Fruit fly (Drosophila melanogaster) whole organism, embryonic: ENCODE measurements around the gene CG4297.
A peak's percentile ranks its signal among the peaks of the same experiment; 100 is the strongest.

Source experiments
- Antp ChIP-seq: fragments of 200-800 bp; sonication (Bioruptor generic); optimal IDR thresholded peaks from 3 replicates; lab custom pipeline; 2016; ENCODE audit warnings: missing biosample characterization, missing genetic modification characterization
- BEAF-32 ChIP-seq: fragments of 200-800 bp; sonication (Bioruptor generic); optimal IDR thresholded peaks from 3 replicates; lab custom pipeline; 2017; ENCODE audit warnings: missing biosample characterization, missing genetic modification characterization, mild to moderate bottlenecking, moderate library complexity, missing genetic modification reagents
- Bdp1 ChIP-seq: fragments of 200-800 bp; sonication (Bioruptor generic); optimal IDR thresholded peaks from 3 replicates; lab custom pipeline; 2016; ENCODE audit warnings: missing biosample characterization, missing genetic modification characterization
- C15 ChIP-seq: fragments of 200-800 bp; sonication (Bioruptor generic); IDR thresholded peaks from 3 replicates; pipeline ENCODE4 v1.3.6; 2022; ENCODE audit warnings: missing biosample characterization, missing genetic modification characterization
- CG10321 ChIP-seq: fragments of 200-800 bp; sonication (Bioruptor generic); IDR thresholded peaks from 2 replicates; pipeline ENCODE4 v1.3.6; 2022; ENCODE audit warnings: missing biosample characterization, missing genetic modification characterization
- CG11085 ChIP-seq: fragments of 200-800 bp; sonication (Bioruptor generic); IDR thresholded peaks from 2 replicates; pipeline ENCODE4 v1.3.6; 2022; ENCODE audit warnings: missing biosample characterization, missing genetic modification characterization
- CG12659 ChIP-seq: fragments of 200-800 bp; sonication (Bioruptor generic); optimal IDR thresholded peaks from 3 replicates; lab custom pipeline; 2017; ENCODE audit warnings: mild to moderate bottlenecking, missing biosample characterization, missing genetic modification reagents, missing genetic modification characterization
- CG14710 ChIP-seq: fragments of 200-800 bp; sonication (Bioruptor generic); optimal IDR thresholded peaks from 3 replicates; lab custom pipeline; 2019; ENCODE audit warnings: missing biosample characterization, mild to moderate bottlenecking, missing genetic modification characterization, moderate library complexity
- CG14860 ChIP-seq: fragments of 200-800 bp; sonication (Bioruptor generic); IDR thresholded peaks from 3 replicates; pipeline ENCODE4 v1.3.6; 2022; ENCODE audit warnings: missing biosample characterization, missing genetic modification characterization; ENCODE audit not compliant: partially characterized antibody
- CG15011 ChIP-seq: fragments of 200-800 bp; sonication (Bioruptor generic); optimal IDR thresholded peaks from 3 replicates; lab custom pipeline; 2018; ENCODE audit warnings: missing biosample characterization, mild to moderate bottlenecking, missing genetic modification characterization
- CG15073 ChIP-seq: fragments of 200-800 bp; sonication (Bioruptor generic); optimal IDR thresholded peaks from 2 replicates; lab custom pipeline; 2016; ENCODE audit warnings: missing biosample characterization, missing genetic modification characterization
- CG16813 ChIP-seq: fragments of 200-800 bp; sonication (Bioruptor generic); IDR thresholded peaks from 3 replicates; pipeline ENCODE4 v1.3.6; 2022; ENCODE audit warnings: missing biosample characterization, missing genetic modification characterization; ENCODE audit not compliant: partially characterized antibody
- CG18619 ChIP-seq: fragments of 200-800 bp; sonication (Bioruptor generic); optimal IDR thresholded peaks from 3 replicates; lab custom pipeline; 2017; ENCODE audit warnings: missing biosample characterization, mild to moderate bottlenecking, missing genetic modification characterization
- CG2129 ChIP-seq: fragments of 200-800 bp; sonication (Bioruptor generic); IDR thresholded peaks from 2 replicates; pipeline ENCODE4 v1.3.6; 2022; ENCODE audit warnings: missing biosample characterization, missing genetic modification characterization; ENCODE audit not compliant: partially characterized antibody
- CG34376 ChIP-seq: fragments of 200-800 bp; sonication (Bioruptor generic); optimal IDR thresholded peaks from 2 replicates; lab custom pipeline; 2018; ENCODE audit warnings: missing biosample characterization, mild to moderate bottlenecking, missing genetic modification characterization
- CG6683 ChIP-seq: fragments of 200-800 bp; sonication (Bioruptor generic); optimal IDR thresholded peaks from 2 replicates; lab custom pipeline; 2017; ENCODE audit warnings: missing biosample characterization, mild to moderate bottlenecking, missing genetic modification characterization, missing genetic modification reagents
- CG6765 ChIP-seq: fragments of 200-800 bp; sonication (Bioruptor generic); optimal IDR thresholded peaks from 3 replicates; lab custom pipeline; 2017; ENCODE audit warnings: missing biosample characterization, mild to moderate bottlenecking, missing genetic modification characterization
- CG7357 ChIP-seq: fragments of 200-800 bp; sonication (Bioruptor generic); IDR thresholded peaks from 3 replicates; pipeline ENCODE4 v1.3.6; 2022; ENCODE audit warnings: missing biosample characterization, missing genetic modification characterization
- CG8281 ChIP-seq: fragments of 200-800 bp; sonication (Bioruptor generic); optimal IDR thresholded peaks from 2 replicates; lab custom pipeline; 2018; ENCODE audit warnings: missing biosample characterization, mild to moderate bottlenecking, missing genetic modification characterization, moderate library complexity
- CG9797 ChIP-seq: fragments of 200-800 bp; sonication (Bioruptor generic); optimal IDR thresholded peaks from 3 replicates; lab custom pipeline; 2018; ENCODE audit warnings: missing biosample characterization, mild to moderate bottlenecking, missing genetic modification characterization
- CTCF ChIP-seq: fragments of 200-800 bp; sonication (Bioruptor generic); optimal IDR thresholded peaks from 2 replicates; lab custom pipeline; 2017; ENCODE audit warnings: missing biosample characterization, mild to moderate bottlenecking, missing genetic modification characterization, moderate library complexity
- CrebB ChIP-seq: fragments of 200-800 bp; sonication (Bioruptor generic); optimal IDR thresholded peaks from 3 replicates; lab custom pipeline; 2018; ENCODE audit warnings: missing biosample characterization, mild to moderate bottlenecking, missing genetic modification characterization
- Dad ChIP-seq: fragments of 200-800 bp; sonication (Bioruptor generic); optimal IDR thresholded peaks from 3 replicates; lab custom pipeline; 2016; ENCODE audit warnings: missing biosample characterization, missing genetic modification characterization
- HHEX ChIP-seq: fragments of 200-800 bp; sonication (Bioruptor generic); optimal IDR thresholded peaks from 3 replicates; lab custom pipeline; 2017; ENCODE audit warnings: missing biosample characterization, mild to moderate bottlenecking, missing genetic modification characterization, missing genetic modification reagents
- HmgZ ChIP-seq: fragments of 200-800 bp; sonication (Bioruptor generic); optimal IDR thresholded peaks from 2 replicates; lab custom pipeline; 2018; ENCODE audit warnings: missing biosample characterization, mild to moderate bottlenecking, missing genetic modification characterization
- Hr3 ChIP-seq: fragments of 200-800 bp; sonication (Bioruptor generic); optimal IDR thresholded peaks from 3 replicates; lab custom pipeline; 2016; ENCODE audit warnings: missing biosample characterization, missing genetic modification characterization
- Mes4 ChIP-seq: fragments of 200-800 bp; sonication (Bioruptor generic); optimal IDR thresholded peaks from 2 replicates; lab custom pipeline; 2016; ENCODE audit warnings: missing biosample characterization, missing genetic modification characterization
- NC2β ChIP-seq: fragments of 200-800 bp; sonication (Bioruptor generic); optimal IDR thresholded peaks from 2 replicates; lab custom pipeline; 2016; ENCODE audit warnings: missing biosample characterization, missing genetic modification characterization
- Nf-YA ChIP-seq: fragments of 200-800 bp; sonication (Bioruptor generic); IDR thresholded peaks from 2 replicates; pipeline ENCODE4 v1.3.6; 2022; ENCODE audit warnings: missing biosample characterization, missing genetic modification characterization
- Spps ChIP-seq: fragments of 200-800 bp; sonication (Bioruptor generic); optimal IDR thresholded peaks from 2 replicates; lab custom pipeline; 2018; ENCODE audit warnings: missing biosample characterization, mild to moderate bottlenecking, missing genetic modification characterization
- Stat92E ChIP-seq, 3 experiments: fragments of >200 bp in 2 of 3; fragments of 200-800 bp in 1 of 3; sonication (Bioruptor generic) in 1 of 3; optimal IDR thresholded peaks; 2 replicates each; lab custom pipeline; 2017 to 2019; ENCODE audit warnings: missing biosample characterization in 3 of 3, missing genetic modification characterization in 3 of 3, mild to moderate bottlenecking in 1 of 3, moderate library complexity in 1 of 3
- bcd ChIP-seq: fragments of 200-800 bp; sonication (Bioruptor generic); optimal IDR thresholded peaks from 2 replicates; lab custom pipeline; 2017; ENCODE audit warnings: missing biosample characterization, mild to moderate bottlenecking, missing genetic modification characterization
- cato ChIP-seq: fragments of 200-800 bp; sonication (Bioruptor generic); optimal IDR thresholded peaks from 2 replicates; lab custom pipeline; 2016; ENCODE audit warnings: missing biosample characterization, missing genetic modification characterization, borderline replicate concordance
- cg ChIP-seq: fragments of 200-800 bp; sonication (Bioruptor generic); optimal IDR thresholded peaks from 3 replicates; lab custom pipeline; 2019; ENCODE audit warnings: missing biosample characterization, mild to moderate bottlenecking, missing genetic modification characterization, moderate library complexity
- chm ChIP-seq: fragments of 200-800 bp; sonication (Bioruptor generic); IDR thresholded peaks from 2 replicates; pipeline ENCODE4 v1.3.6; 2022; ENCODE audit warnings: missing biosample characterization, missing genetic modification characterization
- eyg ChIP-seq: fragments of 200-800 bp; sonication (Bioruptor generic); optimal IDR thresholded peaks from 3 replicates; lab custom pipeline; 2016; ENCODE audit warnings: missing biosample characterization, missing genetic modification characterization
- fu2 ChIP-seq: fragments of 200-800 bp; sonication (Bioruptor generic); optimal IDR thresholded peaks from 2 replicates; lab custom pipeline; 2016; ENCODE audit warnings: missing biosample characterization, missing genetic modification characterization
- gro ChIP-seq: fragments of 200-800 bp; sonication (Bioruptor generic); optimal IDR thresholded peaks from 2 replicates; lab custom pipeline; 2016; ENCODE audit warnings: missing biosample characterization, missing genetic modification characterization
- hb ChIP-seq: fragments of 200-800 bp; sonication (Bioruptor generic); IDR thresholded peaks from 3 replicates; pipeline ENCODE4 v1.3.6; 2022; ENCODE audit warnings: missing biosample characterization, missing genetic modification characterization; ENCODE audit not compliant: partially characterized antibody
- hkb ChIP-seq, 2 experiments: fragments of 200-800 bp in 1 of 2; fragments of >200 bp in 1 of 2; sonication (Bioruptor generic) in 1 of 2; IDR thresholded peaks in 1 of 2; optimal IDR thresholded peaks in 1 of 2; 2 replicates each; pipeline versions ENCODE4 v1.3.6 to Lab custom; 2017 to 2022; ENCODE audit warnings: missing biosample characterization in 1 of 2, missing genetic modification characterization in 1 of 2
- knrl ChIP-seq: fragments of 200-800 bp; sonication (Bioruptor generic); IDR thresholded peaks from 3 replicates; pipeline ENCODE4 v1.3.6; 2022; ENCODE audit warnings: missing biosample characterization, missing genetic modification characterization; ENCODE audit not compliant: partially characterized antibody
- nom ChIP-seq: fragments of 200-800 bp; sonication (Bioruptor generic); optimal IDR thresholded peaks from 2 replicates; lab custom pipeline; 2017; ENCODE audit warnings: missing biosample characterization, missing genetic modification characterization, mild to moderate bottlenecking, moderate library complexity, missing genetic modification reagents
- pfk ChIP-seq: fragments of 200-800 bp; sonication (Bioruptor generic); optimal IDR thresholded peaks from 2 replicates; lab custom pipeline; 2018; ENCODE audit warnings: missing biosample characterization, mild to moderate bottlenecking, missing genetic modification characterization, moderate library complexity
- salm ChIP-seq: fragments of 200-800 bp; sonication (Bioruptor generic); optimal IDR thresholded peaks from 2 replicates; lab custom pipeline; 2018; ENCODE audit warnings: missing biosample characterization, mild to moderate bottlenecking, missing genetic modification characterization
- sim ChIP-seq: fragments of 200-800 bp; sonication (Bioruptor generic); IDR thresholded peaks from 2 replicates; pipeline ENCODE4 v1.3.6; 2022; ENCODE audit warnings: missing biosample characterization, missing genetic modification characterization
- stc ChIP-seq: fragments of 200-800 bp; sonication (Bioruptor generic); IDR thresholded peaks from 2 replicates; pipeline ENCODE4 v1.3.6; 2022; ENCODE audit warnings: missing biosample characterization, missing genetic modification characterization
- sug ChIP-seq: fragments of 200-800 bp; optimal IDR thresholded peaks from 2 replicates; lab custom pipeline; 2019; ENCODE audit warnings: missing biosample characterization, mild to moderate bottlenecking, missing genetic modification characterization, moderate library complexity
- tna ChIP-seq: fragments of 200-800 bp; sonication (Bioruptor generic); IDR thresholded peaks from 2 replicates; pipeline ENCODE4 v1.3.6; 2022; ENCODE audit warnings: missing biosample characterization, missing genetic modification characterization; ENCODE audit not compliant: partially characterized antibody
- trh ChIP-seq: fragments of 200-800 bp; sonication (Bioruptor generic); optimal IDR thresholded peaks from 2 replicates; lab custom pipeline; 2016; ENCODE audit warnings: missing biosample characterization, missing genetic modification characterization

Gene CG4297

dm6 chr2L:470336-470934 is 1.6 kb downstream of the CG4297 start (continued):
- peak; percentile 43 for TF ChIP-seq cato
- TF ChIP-seq Spps (tag; lab: Kevin White, UChicago): peak; percentile 43
- peak; percentile 79 for TF ChIP-seq Antp (GFP tag; lab: Kevin White, UChicago)
- peak; percentile 74 for TF ChIP-seq Dad (GFP tag; lab: Kevin White, UChicago)
- peak; percentile 10 for TF ChIP-seq CG6683 (GFP tag; lab: Kevin White, UChicago)
- TF ChIP-seq CG6765 (GFP tag; lab: Kevin White, UChicago): peak; percentile 44
- TF ChIP-seq hkb (optimal IDR thresholded peaks at IDR 0.05; lab: Kevin White, UChicago): no peak
- TF ChIP-seq hkb (GFP tag; IDR thresholded peaks at IDR 0.05; lab: Robert Waterston, UW): peak; percentile 70
- TF ChIP-seq salm (tag; lab: Kevin White, UChicago): peak; percentile 57
- TF ChIP-seq CG11085 (GFP tag; lab: Robert Waterston, UW): peak; percentile 26
- TF ChIP-seq CrebB (tag; lab: Kevin White, UChicago): no peak
- TF ChIP-seq eyg (GFP tag; lab: Kevin White, UChicago): peak; percentile 87
- peak; percentile 26 for TF ChIP-seq CG15073 (GFP tag; lab: Kevin White, UChicago)
- no peak for TF ChIP-seq CG9797 (GFP tag; lab: Kevin White, UChicago)
- peak; percentile 73 for TF ChIP-seq CG15011 (GFP tag; lab: Kevin White, UChicago)
- peak; percentile 74 for TF ChIP-seq CG7357 (GFP tag; lab: Robert Waterston, UW)
- peak; percentile 63 for TF ChIP-seq CG18619 (GFP tag; lab: Kevin White, UChicago)
- 0 out of 2 replicates have a peak, but pooled peaks have one; percentile 12 for TF ChIP-seq chm (GFP tag; lab: Robert Waterston, UW)
- no peak for TF ChIP-seq hb (GFP tag; lab: Robert Waterston, UW)
- TF ChIP-seq cg (GFP tag; lab: Kevin White, UChicago): peak; percentile 58
- TF ChIP-seq sug (tag; lab: Kevin White, UChicago): peak; percentile 79
- TF ChIP-seq Stat92E (GFP tag; optimal IDR thresholded peaks at IDR 0.05; lab: Kevin White, UChicago): no peak
- peak; percentile 60 for TF ChIP-seq CG12659
- no peak for TF ChIP-seq pfk (GFP tag; lab: Kevin White, UChicago)
- peak; percentile 62; the same call in 1 of the 2 replicates for TF ChIP-seq Nf-YA
- peak; percentile 62 for TF ChIP-seq NC2β (GFP tag; lab: Kevin White, UChicago)
- no peak for TF ChIP-seq CG16813
- TF ChIP-seq sim (GFP tag; lab: Robert Waterston, UW): no peak; the same call in 1 of the 2 replicates
- TF ChIP-seq CG8281 (tag; lab: Kevin White, UChicago): peak; percentile 46
- TF ChIP-seq CG10321 (GFP tag; lab: Robert Waterston, UW): peak; percentile 18; the same call in 1 of the 2 replicates
- TF ChIP-seq stc (GFP tag; lab: Robert Waterston, UW): peak; percentile 77
- peak; percentile 74 for TF ChIP-seq Bdp1
- no peak for TF ChIP-seq knrl (GFP tag; lab: Robert Waterston, UW)
- no peak for TF ChIP-seq CG14860 (GFP tag; lab: Robert Waterston, UW)
- TF ChIP-seq bcd: peak; percentile 75
- TF ChIP-seq Hr3 (GFP tag; lab: Kevin White, UChicago): peak; percentile 62
- TF ChIP-seq CG14710 (tag; lab: Kevin White, UChicago): peak; percentile 40
- peak; percentile 73 for TF ChIP-seq HHEX
- TF ChIP-seq Mes4: peak; percentile 83
- TF ChIP-seq BEAF-32 (GFP tag; lab: Kevin White, UChicago): no peak
- peak; percentile 68 for TF ChIP-seq CG34376 (GFP tag; lab: Kevin White, UChicago)
- no peak for TF ChIP-seq trh
- no peak for TF ChIP-seq CG2129 (GFP tag; lab: Robert Waterston, UW)
- TF ChIP-seq nom (GFP tag; lab: Kevin White, UChicago): peak; percentile 86
- peak; percentile 46 for TF ChIP-seq HmgZ
- no peak for TF ChIP-seq C15 (GFP tag; lab: Robert Waterston, UW)
- TF ChIP-seq tna (GFP tag; lab: Robert Waterston, UW): no peak
- peak; percentile 82 for TF ChIP-seq fu2
- TF ChIP-seq gro (GFP tag; lab: Kevin White, UChicago): peak; percentile 95
- no peak for TF ChIP-seq CTCF
